Fruit fly (Drosophila melanogaster) whole organism, wandering third instar larva: Measurements from ENCODE around the gene wge.

Experiments used
- Abd-B ChIP-seq: fragments of >200 bp; optimal IDR thresholded peaks from 2 replicates; lab custom pipeline; 2017; ENCODE audit warnings: missing biosample characterization, missing genetic modification characterization
- CG32264 ChIP-seq: fragments of 200-800 bp; sonication (Bioruptor generic); optimal IDR thresholded peaks from 2 replicates; lab custom pipeline; 2016; ENCODE audit warnings: missing biosample characterization, missing genetic modification characterization
- CrebA ChIP-seq: fragments of 200-800 bp; sonication (Bioruptor generic); optimal IDR thresholded peaks from 2 replicates; lab custom pipeline; 2016; ENCODE audit warnings: missing biosample characterization, mild to moderate bottlenecking, missing genetic modification characterization, borderline replicate concordance
- Dfd ChIP-seq: fragments of >200 bp; optimal IDR thresholded peaks from 2 replicates; lab custom pipeline; 2017; ENCODE audit warnings: missing biosample characterization, missing genetic modification characterization
- GATAd ChIP-seq: sonication (Bioruptor generic); optimal IDR thresholded peaks from 2 replicates; lab custom pipeline; 2016; ENCODE audit warnings: missing biosample characterization, missing genetic modification characterization
- HLH106 ChIP-seq: fragments of 200-800 bp; optimal IDR thresholded peaks from 3 replicates; lab custom pipeline; 2019; ENCODE audit warnings: missing biosample characterization, mild to moderate bottlenecking, missing genetic modification characterization, moderate library complexity
- Hnf4 ChIP-seq: fragments of 200-800 bp; sonication (Bioruptor generic); optimal IDR thresholded peaks from 2 replicates; lab custom pipeline; 2016; ENCODE audit warnings: missing biosample characterization, mild to moderate bottlenecking, missing genetic modification characterization
- Hr78 ChIP-seq: fragments of >200 bp; optimal IDR thresholded peaks from 2 replicates; lab custom pipeline; 2017; ENCODE audit warnings: missing biosample characterization, missing genetic modification characterization
- Hr83 ChIP-seq: fragments of 200-300 bp; sonication (Bioruptor generic); optimal IDR thresholded peaks from 2 replicates; lab custom pipeline; 2016; ENCODE audit warnings: missing biosample characterization, mild to moderate bottlenecking, missing genetic modification characterization, moderate library complexity; ENCODE audit not compliant: poor library complexity, severe bottlenecking
- Jra ChIP-seq: sonication (Bioruptor generic); optimal IDR thresholded peaks from 2 replicates; lab custom pipeline; 2016; ENCODE audit warnings: missing biosample characterization, missing genetic modification characterization
- Mio ChIP-seq: sonication (Bioruptor generic); optimal IDR thresholded peaks from 2 replicates; lab custom pipeline; 2016; ENCODE audit warnings: missing biosample characterization, missing genetic modification characterization
- N ChIP-seq: fragments of >200 bp; optimal IDR thresholded peaks from 2 replicates; lab custom pipeline; 2018; ENCODE audit warnings: missing biosample characterization, missing external identifiers, missing genetic modification characterization
- OdsH ChIP-seq: fragments of 200-800 bp; sonication (Bioruptor generic); optimal IDR thresholded peaks from 2 replicates; lab custom pipeline; 2016; ENCODE audit warnings: missing biosample characterization, mild to moderate bottlenecking, missing genetic modification characterization
- Rel ChIP-seq, 2 experiments: fragments of 200-800 bp; sonication (Bioruptor generic) in 1 of 2; optimal IDR thresholded peaks; 2 replicates in 1 of 2; 3 replicates in 1 of 2; lab custom pipeline; 2016 to 2019; ENCODE audit warnings: mild to moderate bottlenecking in 2 of 2, missing biosample characterization in 2 of 2, missing genetic modification characterization in 2 of 2, moderate library complexity in 1 of 2
- Sp1 ChIP-seq: fragments of 200-800 bp; sonication (Bioruptor generic); optimal IDR thresholded peaks from 3 replicates; lab custom pipeline; 2019; ENCODE audit warnings: missing biosample characterization, mild to moderate bottlenecking, missing genetic modification characterization, moderate library complexity
- Vsx2 ChIP-seq: fragments of 200-300, 225-300 bp; sonication (Bioruptor generic); optimal IDR thresholded peaks from 2 replicates; lab custom pipeline; 2018; ENCODE audit warnings: missing biosample characterization, missing genetic modification characterization; ENCODE audit not compliant: partially characterized antibody
- br ChIP-seq: fragments of 200-800 bp; sonication (Bioruptor generic); optimal IDR thresholded peaks from 2 replicates; lab custom pipeline; 2016; ENCODE audit warnings: missing biosample characterization, missing genetic modification characterization
- brk ChIP-seq: fragments of 200-800 bp; sonication (Bioruptor generic); optimal IDR thresholded peaks from 2 replicates; lab custom pipeline; 2016; ENCODE audit warnings: missing biosample characterization, mild to moderate bottlenecking, missing genetic modification characterization
- dl ChIP-seq, 2 experiments: fragments of 175-275, 200-275 bp in 1 of 2; fragments of 200-275 bp in 1 of 2; sonication (Bioruptor generic); optimal IDR thresholded peaks; lab custom pipeline; 2018; ENCODE audit warnings: mild to moderate bottlenecking in 2 of 2, missing biosample characterization in 2 of 2, missing genetic modification characterization in 2 of 2, moderate library complexity in 2 of 2; ENCODE audit not compliant: partially characterized antibody in 2 of 2, insufficient read depth in 1 of 2
- dmrt93B ChIP-seq: fragments of 200-800 bp; sonication (Bioruptor generic); optimal IDR thresholded peaks from 2 replicates; lab custom pipeline; 2018; ENCODE audit warnings: missing biosample characterization, mild to moderate bottlenecking, missing genetic modification characterization
- ey ChIP-seq: fragments of 200-800 bp; sonication (Bioruptor generic); optimal IDR thresholded peaks from 2 replicates; lab custom pipeline; 2016; ENCODE audit warnings: missing biosample characterization, missing genetic modification characterization
- foxo ChIP-seq, 2 experiments: fragments of 200-800 bp; sonication (Bioruptor generic); optimal IDR thresholded peaks; 2 replicates in 1 of 2; 3 replicates in 1 of 2; lab custom pipeline; 2016 to 2017; ENCODE audit warnings: missing biosample characterization in 2 of 2, missing genetic modification characterization in 2 of 2
- fru ChIP-seq: fragments of 200-800 bp; sonication (Bioruptor generic); optimal IDR thresholded peaks from 3 replicates; lab custom pipeline; 2016; ENCODE audit warnings: missing biosample characterization, mild to moderate bottlenecking, missing genetic modification characterization
- h ChIP-seq: fragments of 200-800 bp; sonication (Bioruptor generic); optimal IDR thresholded peaks from 3 replicates; lab custom pipeline; 2016; ENCODE audit warnings: missing biosample characterization, mild to moderate bottlenecking, missing genetic modification characterization
- jim ChIP-seq: fragments of 175-275, 200-325 bp; sonication (Bioruptor generic); optimal IDR thresholded peaks from 2 replicates; lab custom pipeline; 2016; ENCODE audit warnings: missing biosample characterization, mild to moderate bottlenecking, missing genetic modification characterization
- pan ChIP-seq: fragments of >200 bp; optimal IDR thresholded peaks from 2 replicates; lab custom pipeline; 2017
- psq ChIP-seq: fragments of 200-800 bp; sonication (Bioruptor generic); optimal IDR thresholded peaks from 3 replicates; lab custom pipeline; 2017; ENCODE audit warnings: missing biosample characterization, mild to moderate bottlenecking, missing genetic modification characterization, moderate library complexity
- rgr ChIP-seq: fragments of 200-800 bp; sonication (Bioruptor generic); optimal IDR thresholded peaks from 3 replicates; lab custom pipeline; 2016; ENCODE audit warnings: missing biosample characterization, mild to moderate bottlenecking, missing genetic modification characterization
- sage ChIP-seq: fragments of 200-800 bp; sonication (Bioruptor generic); optimal IDR thresholded peaks from 2 replicates; lab custom pipeline; 2016; ENCODE audit warnings: missing biosample characterization, mild to moderate bottlenecking, missing genetic modification characterization
- sv ChIP-seq: fragments of 200-800 bp; sonication (Bioruptor generic); optimal IDR thresholded peaks from 3 replicates; lab custom pipeline; 2016; ENCODE audit warnings: missing biosample characterization, missing genetic modification characterization
- usp ChIP-seq: fragments of >200 bp; optimal IDR thresholded peaks from 2 replicates; lab custom pipeline; 2017; ENCODE audit warnings: missing biosample characterization, missing genetic modification characterization
- woc ChIP-seq: sonication (Bioruptor generic); optimal IDR thresholded peaks from 2 replicates; lab custom pipeline; 2016; ENCODE audit warnings: missing biosample characterization, mild to moderate bottlenecking, missing genetic modification characterization

Gene wge

dm6 chr3R:22720808-22721306 is at the start of gene wge:
Gene wge, minus strand, starts transcription at chr3R:22721150.
- no peak for TF ChIP-seq N (GFP tag; lab: Kevin White, UChicago)
- TF ChIP-seq brk (GFP tag; lab: Kevin White, UChicago), result no peak
- TF ChIP-seq Vsx2 (GFP tag; lab: Kevin White, UChicago), result no peak
- no peak for TF ChIP-seq sage (GFP tag; lab: Kevin White, UChicago)
- TF ChIP-seq psq (GFP tag; lab: Kevin White, UChicago), result no peak
- TF ChIP-seq HLH106, result peak; percentile 12
- no peak for TF ChIP-seq h (GFP tag; lab: Kevin White, UChicago)
- no peak for TF ChIP-seq Rel (GFP tag; optimal IDR thresholded peaks at IDR 0.05; lab: Kevin White, UChicago)
- TF ChIP-seq Rel (tag; optimal IDR thresholded peaks at IDR 0.05; lab: Kevin White, UChicago), result peak; percentile 33
- TF ChIP-seq jim, result peak; percentile 80
- TF ChIP-seq Sp1 (GFP tag; lab: Kevin White, UChicago), result peak; percentile 59

dm6 chr3R:22770207-22770606 is 49.3 kb upstream of the wge start, which contains the start of gene CG43093:
Gene CG43093, minus strand, starts transcription at chr3R:22770307.
- TF ChIP-seq Hr78 (GFP tag; lab: Kevin White, UChicago) (no peak), Rel (GFP tag; optimal IDR thresholded peaks at IDR 0.05; lab: Kevin White, UChicago) (no peak), Rel (tag; optimal IDR thresholded peaks at IDR 0.05; lab: Kevin White, UChicago) (no peak), ey (GFP tag; lab: Kevin White, UChicago) (no peak), dl (GFP tag; optimal IDR thresholded peaks at IDR 0.05; lab: Kevin White, UChicago; ENCODE audit: insufficient read depth in 1 of 2, partially characterized antibody in 2 of 2) (no peak), Abd-B (GFP tag; lab: Kevin White, UChicago) (no peak), pan (lab: Kevin White, UChicago) (no peak), foxo (GFP tag; optimal IDR thresholded peaks at IDR 0.05; lab: Kevin White, UChicago) (no peak), usp (GFP tag; lab: Kevin White, UChicago) (no peak), h (GFP tag; lab: Kevin White, UChicago) (no peak), CrebA (GFP tag; lab: Kevin White, UChicago) (no peak), Dfd (no peak), Mio (GFP tag; lab: Kevin White, UChicago) (no peak), dmrt93B (no peak), GATAd (GFP tag; lab: Kevin White, UChicago) (no peak), Hnf4 (GFP tag; lab: Kevin White, UChicago) (no peak), Jra (GFP tag; lab: Kevin White, UChicago) (no peak), sv (GFP tag; lab: Kevin White, UChicago) (no peak), brk (GFP tag; lab: Kevin White, UChicago) (no peak), Hr83 (GFP tag; lab: Kevin White, UChicago) (no peak), HLH106 (no peak)

dm6 chr3R:22769567-22769966 is 48.6 kb upstream of the wge start, which contains the start of gene CG43092:
Gene CG43092, minus strand, starts transcription at chr3R:22769667.
- TF ChIP-seq CG32264 (GFP tag; lab: Kevin White, UChicago) (no peak), Mio (GFP tag; lab: Kevin White, UChicago) (no peak), psq (GFP tag; lab: Kevin White, UChicago) (no peak), pan (lab: Kevin White, UChicago) (no peak), HLH106 (no peak), rgr (GFP tag; lab: Kevin White, UChicago) (no peak), OdsH (GFP tag; lab: Kevin White, UChicago) (no peak), woc (GFP tag; lab: Kevin White, UChicago) (no peak), br (GFP tag; lab: Kevin White, UChicago) (no peak), Dfd (no peak), fru (GFP tag; lab: Kevin White, UChicago) (no peak)
- TF ChIP-seq, all 38 proteins: peak for 0

dm6 chr3R:22768633-22769032 is 47.7 kb upstream of the wge start, which contains the start of gene CG43091:
Gene CG43091, minus strand, starts transcription at chr3R:22768733.
- TF ChIP-seq usp (GFP tag; lab: Kevin White, UChicago), result no peak
- no peak for TF ChIP-seq br (GFP tag; lab: Kevin White, UChicago)
